Fruit fly (Drosophila melanogaster) whole organism, embryonic: ENCODE data around the gene CG33282.

ENCODE experiments used
- Bteb2 ChIP-seq: fragments of 200-800 bp; sonication (Bioruptor generic); optimal IDR thresholded peaks from 2 replicates; lab custom pipeline; 2016; ENCODE audit warnings: missing biosample characterization, missing genetic modification characterization
- CG10321 ChIP-seq: fragments of 200-800 bp; sonication (Bioruptor generic); IDR thresholded peaks from 2 replicates; pipeline ENCODE4 v1.3.6; 2022; ENCODE audit warnings: missing biosample characterization, missing genetic modification characterization
- CG12236 ChIP-seq: fragments of 200-800 bp; sonication (Bioruptor generic); optimal IDR thresholded peaks from 2 replicates; lab custom pipeline; 2016; ENCODE audit warnings: missing biosample characterization, missing genetic modification characterization
- CG13894 ChIP-seq: fragments of 200-800 bp; sonication (Bioruptor generic); optimal IDR thresholded peaks from 3 replicates; lab custom pipeline; 2018; ENCODE audit warnings: missing biosample characterization, mild to moderate bottlenecking, missing genetic modification characterization, moderate library complexity
- CG15073 ChIP-seq: fragments of 200-800 bp; sonication (Bioruptor generic); optimal IDR thresholded peaks from 2 replicates; lab custom pipeline; 2016; ENCODE audit warnings: missing biosample characterization, missing genetic modification characterization
- CG15601 ChIP-seq: fragments of 200-800 bp; sonication (Bioruptor generic); optimal IDR thresholded peaks from 3 replicates; lab custom pipeline; 2019; ENCODE audit warnings: missing biosample characterization, mild to moderate bottlenecking, missing genetic modification characterization, moderate library complexity
- CG15696 ChIP-seq: fragments of 200-800 bp; sonication (Bioruptor generic); optimal IDR thresholded peaks from 2 replicates; lab custom pipeline; 2019; ENCODE audit warnings: missing biosample characterization, mild to moderate bottlenecking, missing genetic modification characterization, moderate library complexity
- CG17802 ChIP-seq: fragments of 200-800 bp; sonication (Bioruptor generic); optimal IDR thresholded peaks from 2 replicates; lab custom pipeline; 2018; ENCODE audit warnings: missing biosample characterization, mild to moderate bottlenecking, missing genetic modification characterization, moderate library complexity
- CG1792 ChIP-seq: fragments of 200-800 bp; sonication (Bioruptor generic); optimal IDR thresholded peaks from 2 replicates; lab custom pipeline; 2016; ENCODE audit warnings: missing biosample characterization, missing genetic modification characterization
- CG4282 ChIP-seq: fragments of 200-800 bp; sonication (Bioruptor generic); optimal IDR thresholded peaks from 2 replicates; lab custom pipeline; 2016; ENCODE audit warnings: missing biosample characterization, missing genetic modification characterization
- CG4360 ChIP-seq: fragments of 200-800 bp; sonication (Bioruptor generic); IDR thresholded peaks from 2 replicates; pipeline ENCODE4 v1.3.6; 2022; ENCODE audit warnings: missing biosample characterization, missing genetic modification characterization
- CG5180 ChIP-seq: fragments of 200-800 bp; sonication (Bioruptor generic); optimal IDR thresholded peaks from 3 replicates; lab custom pipeline; 2017; ENCODE audit warnings: missing biosample characterization, missing genetic modification characterization, mild to moderate bottlenecking, moderate library complexity, missing genetic modification reagents
- CG6765 ChIP-seq: fragments of 200-800 bp; sonication (Bioruptor generic); optimal IDR thresholded peaks from 3 replicates; lab custom pipeline; 2017; ENCODE audit warnings: missing biosample characterization, mild to moderate bottlenecking, missing genetic modification characterization
- CG7963 ChIP-seq: fragments of 200-800 bp; sonication (Bioruptor generic); IDR thresholded peaks from 3 replicates; pipeline ENCODE4 v1.3.6; 2022; ENCODE audit warnings: missing biosample characterization, missing genetic modification characterization; ENCODE audit not compliant: partially characterized antibody
- CG8089 ChIP-seq: fragments of 200-800 bp; sonication (Bioruptor generic); optimal IDR thresholded peaks from 3 replicates; lab custom pipeline; 2016; ENCODE audit warnings: missing biosample characterization, missing genetic modification characterization
- CG8924 ChIP-seq: fragments of 200-800 bp; optimal IDR thresholded peaks from 3 replicates; lab custom pipeline; 2019; ENCODE audit warnings: missing biosample characterization, mild to moderate bottlenecking, missing genetic modification characterization, moderate library complexity
- CG8944 ChIP-seq: fragments of 200-800 bp; sonication (Bioruptor generic); optimal IDR thresholded peaks from 3 replicates; lab custom pipeline; 2016; ENCODE audit warnings: missing biosample characterization, missing genetic modification characterization
- Camta ChIP-seq: fragments of 200-800 bp; sonication (Bioruptor generic); optimal IDR thresholded peaks from 2 replicates; lab custom pipeline; 2016; ENCODE audit warnings: missing biosample characterization, missing genetic modification characterization
- D ChIP-seq, 2 experiments: fragments of 200-800 bp in 1 of 2; fragments of >200 bp in 1 of 2; sonication (Bioruptor generic) in 1 of 2; optimal IDR thresholded peaks; 2 replicates in 1 of 2; 3 replicates in 1 of 2; lab custom pipeline; 2017; ENCODE audit warnings: mild to moderate bottlenecking in 1 of 2, missing biosample characterization in 1 of 2, missing genetic modification characterization in 1 of 2, missing genetic modification reagents in 1 of 2
- D19B ChIP-seq: fragments of 200-800 bp; sonication (Bioruptor generic); optimal IDR thresholded peaks from 2 replicates; lab custom pipeline; 2017; ENCODE audit warnings: missing biosample characterization, mild to moderate bottlenecking, missing genetic modification characterization
- E2f2 ChIP-seq: fragments of 200-800 bp; sonication (Bioruptor generic); IDR thresholded peaks from 2 replicates; pipeline ENCODE4 v1.3.6; 2022; ENCODE audit warnings: missing biosample characterization, missing genetic modification characterization
- H2.0 ChIP-seq: fragments of 200-800 bp; sonication (Bioruptor generic); IDR thresholded peaks from 2 replicates; pipeline ENCODE4 v1.3.6; 2022; ENCODE audit warnings: missing biosample characterization, missing genetic modification characterization
- HLHmδ ChIP-seq: fragments of 200-800 bp; sonication (Bioruptor generic); optimal IDR thresholded peaks from 2 replicates; lab custom pipeline; 2018; ENCODE audit warnings: missing biosample characterization, mild to moderate bottlenecking, missing genetic modification characterization, moderate library complexity
- Hr3 ChIP-seq: fragments of 200-800 bp; sonication (Bioruptor generic); optimal IDR thresholded peaks from 3 replicates; lab custom pipeline; 2016; ENCODE audit warnings: missing biosample characterization, missing genetic modification characterization
- NC2α ChIP-seq: fragments of 200-800 bp; sonication (Bioruptor generic); optimal IDR thresholded peaks from 2 replicates; lab custom pipeline; 2016; ENCODE audit warnings: missing biosample characterization, missing genetic modification characterization
- Neu2 ChIP-seq: fragments of 200-800 bp; sonication (Bioruptor generic); optimal IDR thresholded peaks from 3 replicates; lab custom pipeline; 2016; ENCODE audit warnings: missing biosample characterization, missing genetic modification characterization, borderline replicate concordance
- PHDP ChIP-seq: fragments of 200-800 bp; sonication (Bioruptor generic); optimal IDR thresholded peaks from 3 replicates; lab custom pipeline; 2018; ENCODE audit warnings: missing biosample characterization, mild to moderate bottlenecking, missing genetic modification characterization, moderate library complexity
- Ravus ChIP-seq: fragments of 200-800 bp; sonication (Bioruptor generic); IDR thresholded peaks from 2 replicates; pipeline ENCODE4 v1.3.6; 2022; ENCODE audit warnings: missing biosample characterization, missing genetic modification characterization
- Scr ChIP-seq: fragments of 200-800 bp; sonication (Bioruptor generic); IDR thresholded peaks from 2 replicates; pipeline ENCODE4 v1.3.6; 2022; ENCODE audit warnings: missing biosample characterization, missing genetic modification characterization; ENCODE audit not compliant: partially characterized antibody
- Six4 ChIP-seq: fragments of 200-800 bp; sonication (Bioruptor generic); optimal IDR thresholded peaks from 2 replicates; lab custom pipeline; 2016; ENCODE audit warnings: missing biosample characterization, missing genetic modification characterization
- Sry-β ChIP-seq: fragments of 200-800 bp; sonication (Bioruptor generic); optimal IDR thresholded peaks from 2 replicates; lab custom pipeline; 2018; ENCODE audit warnings: missing biosample characterization, mild to moderate bottlenecking, missing genetic modification characterization, moderate library complexity
- Usf ChIP-seq: fragments of 200-800 bp; sonication (Bioruptor generic); optimal IDR thresholded peaks from 2 replicates; lab custom pipeline; 2017; ENCODE audit warnings: missing genotype, missing biosample characterization, missing genetic modification characterization
- ato ChIP-seq: fragments of 200-800 bp; sonication (Bioruptor generic); IDR thresholded peaks from 2 replicates; pipeline ENCODE4 v1.3.6; 2022; ENCODE audit warnings: missing biosample characterization, missing genetic modification characterization; ENCODE audit not compliant: partially characterized antibody
- crc ChIP-seq: fragments of 200-800 bp; sonication (Bioruptor generic); optimal IDR thresholded peaks from 2 replicates; lab custom pipeline; 2016; ENCODE audit warnings: missing biosample characterization, missing genetic modification characterization
- crol ChIP-seq: fragments of 200-800 bp; sonication (Bioruptor generic); IDR thresholded peaks from 2 replicates; pipeline ENCODE4 v1.3.6; 2022; ENCODE audit warnings: missing biosample characterization, missing genetic modification characterization
- grn ChIP-seq: fragments of 200-800 bp; sonication (Bioruptor generic); optimal IDR thresholded peaks from 3 replicates; lab custom pipeline; 2017; ENCODE audit warnings: missing biosample characterization, missing genetic modification characterization
- her ChIP-seq: fragments of 200-800 bp; sonication (Bioruptor generic); optimal IDR thresholded peaks from 2 replicates; lab custom pipeline; 2016; ENCODE audit warnings: missing biosample characterization, missing genetic modification characterization
- hth ChIP-seq: fragments of >200 bp; optimal IDR thresholded peaks from 2 replicates; lab custom pipeline; 2017; ENCODE audit warnings: inconsistent platforms
- ind ChIP-seq: fragments of 200-800 bp; sonication (Bioruptor generic); optimal IDR thresholded peaks from 3 replicates; lab custom pipeline; 2016; ENCODE audit warnings: missing biosample characterization, missing genetic modification characterization
- mam ChIP-seq: fragments of 200-800 bp; sonication (Bioruptor generic); optimal IDR thresholded peaks from 3 replicates; lab custom pipeline; 2016; ENCODE audit warnings: missing biosample characterization, missing genetic modification characterization
- nmo ChIP-seq: fragments of 200-800 bp; sonication (Bioruptor generic); optimal IDR thresholded peaks from 2 replicates; lab custom pipeline; 2018; ENCODE audit warnings: missing biosample characterization, mild to moderate bottlenecking, missing genetic modification characterization, moderate library complexity
- salm ChIP-seq: fragments of 200-800 bp; sonication (Bioruptor generic); optimal IDR thresholded peaks from 2 replicates; lab custom pipeline; 2018; ENCODE audit warnings: missing biosample characterization, mild to moderate bottlenecking, missing genetic modification characterization
- shn ChIP-seq: fragments of 200-800 bp; sonication (Bioruptor generic); optimal IDR thresholded peaks from 3 replicates; lab custom pipeline; 2016; ENCODE audit warnings: missing biosample characterization, missing genetic modification characterization
- slou ChIP-seq: fragments of 200-800 bp; sonication (Bioruptor generic); optimal IDR thresholded peaks from 3 replicates; lab custom pipeline; 2016; ENCODE audit warnings: missing biosample characterization, missing genetic modification characterization
- sna ChIP-seq: fragments of 200-800 bp; sonication (Bioruptor generic); IDR thresholded peaks from 2 replicates; pipeline ENCODE4 v1.3.6; 2022; ENCODE audit warnings: missing biosample characterization, missing genetic modification characterization; ENCODE audit not compliant: partially characterized antibody
- stc ChIP-seq: fragments of 200-800 bp; sonication (Bioruptor generic); IDR thresholded peaks from 2 replicates; pipeline ENCODE4 v1.3.6; 2022; ENCODE audit warnings: missing biosample characterization, missing genetic modification characterization
- tll ChIP-seq, 2 experiments: fragments of 200-800 bp in 1 of 2; fragments of >200 bp in 1 of 2; sonication (Bioruptor generic) in 1 of 2; optimal IDR thresholded peaks; 2 replicates each; lab custom pipeline; 2017 to 2019; ENCODE audit warnings: missing biosample characterization in 2 of 2, missing genetic modification characterization in 2 of 2, mild to moderate bottlenecking in 1 of 2, moderate library complexity in 1 of 2
- unpg ChIP-seq: fragments of 200-800 bp; sonication (Bioruptor generic); optimal IDR thresholded peaks from 3 replicates; lab custom pipeline; 2018; ENCODE audit warnings: missing biosample characterization, mild to moderate bottlenecking, missing genetic modification characterization, moderate library complexity
- vvl ChIP-seq: fragments of 200-800 bp; sonication (Bioruptor generic); IDR thresholded peaks from 2 replicates; pipeline ENCODE4 v1.3.6; 2022; ENCODE audit warnings: missing biosample characterization, missing genetic modification characterization
- zen2 ChIP-seq: fragments of 200-800 bp; sonication (Bioruptor generic); IDR thresholded peaks from 3 replicates; pipeline ENCODE4 v1.3.6; 2022; ENCODE audit warnings: missing biosample characterization, missing genetic modification characterization; ENCODE audit not compliant: partially characterized antibody

CG33282 gene

dm6 chr2L:3319731-3320295 lies 7.9 kb upstream of the CG33282 start, which contains the start of the genes Fign and CG8837 (continued):
- TF ChIP-seq CG4282 (GFP tag; lab: Kevin White, UChicago) (no peak), crol (GFP tag; lab: Robert Waterston, UW) (no peak), CG6765 (no peak), mam (GFP tag; lab: Kevin White, UChicago) (no peak), CG4360 (GFP tag; lab: Robert Waterston, UW) (no peak), grn (GFP tag; lab: Kevin White, UChicago) (no peak), Hr3 (GFP tag; lab: Kevin White, UChicago) (no peak), CG13894 (no peak), PHDP (tag; lab: Kevin White, UChicago) (no peak), CG8944 (no peak), unpg (GFP tag; lab: Kevin White, UChicago) (no peak), ind (GFP tag; lab: Kevin White, UChicago) (no peak), slou (GFP tag; lab: Kevin White, UChicago) (no peak), zen2 (GFP tag; lab: Robert Waterston, UW) (peak; percentile 82; the same call in 2 of the 3 replicates), salm (no peak), E2f2 (peak; percentile 96), nmo (peak; percentile 26), Usf (GFP tag; lab: Kevin White, UChicago) (no peak), CG8089 (GFP tag; lab: Kevin White, UChicago) (no peak), Scr (GFP tag; lab: Robert Waterston, UW) (peak; percentile 74), hth (lab: Kevin White, UChicago) (no peak), stc (GFP tag; lab: Robert Waterston, UW) (no peak), Ravus (GFP tag; lab: Robert Waterston, UW) (no peak), CG1792 (GFP tag; lab: Kevin White, UChicago) (no peak), CG5180 (GFP tag; lab: Kevin White, UChicago) (no peak), CG15073 (GFP tag; lab: Kevin White, UChicago) (no peak), shn (no peak), Bteb2 (GFP tag; lab: Kevin White, UChicago) (no peak), HLHmδ (GFP tag; lab: Kevin White, UChicago) (no peak), Sry-β (GFP tag; lab: Kevin White, UChicago) (no peak), Six4 (GFP tag; lab: Kevin White, UChicago) (no peak), Camta (GFP tag; lab: Kevin White, UChicago) (no peak), CG8924 (no peak), sna (GFP tag; lab: Robert Waterston, UW) (peak; percentile 84), D (optimal IDR thresholded peaks at IDR 0.05; lab: Kevin White, UChicago) (no peak), D (GFP tag; optimal IDR thresholded peaks at IDR 0.05; lab: Kevin White, UChicago) (no peak), vvl (GFP tag; lab: Robert Waterston, UW) (no peak), D19B (no peak), CG15601 (tag; lab: Kevin White, UChicago) (no peak), her (GFP tag; lab: Kevin White, UChicago) (no peak), ato (peak; percentile 93), Neu2 (no peak), crc (GFP tag; lab: Kevin White, UChicago) (no peak), CG17802 (tag; lab: Kevin White, UChicago) (peak; percentile 42), tll (GFP tag; optimal IDR thresholded peaks at IDR 0.05; lab: Kevin White, UChicago) (no peak), H2.0 (no peak), CG10321 (no peak), CG15696 (tag; lab: Kevin White, UChicago) (no peak), CG12236 (GFP tag; lab: Kevin White, UChicago) (no peak), CG7963 (GFP tag; lab: Robert Waterston, UW) (peak; percentile 96), NC2α (no peak)
